Worm (Caenorhabditis elegans) whole organism, L1 larva: ENCODE results near the gene M110.7.

Experiments used
- elt-2 ChIP-seq: sonication (generic microtip); optimal IDR thresholded peaks from 2 replicates; lab custom pipeline; 2016; ENCODE audit warnings: missing genetic modification characterization, mild to moderate bottlenecking, inconsistent platforms, missing compliant biosample characterization, missing genetic modification reagents
- nhr-20 ChIP-seq: sonication (generic microtip); optimal IDR thresholded peaks from 2 replicates; lab custom pipeline; 2016; ENCODE audit warnings: mild to moderate bottlenecking, missing genetic modification characterization, missing compliant biosample characterization
- nhr-237 ChIP-seq: fragments of 150-350 bp; optimal IDR thresholded peaks from 2 replicates; lab custom pipeline; 2014; ENCODE audit warnings: missing biosample characterization, missing genetic modification characterization
- tbx-2 ChIP-seq: sonication (generic microtip); optimal IDR thresholded peaks from 2 replicates; lab custom pipeline; 2016; ENCODE audit warnings: missing genetic modification characterization, missing compliant biosample characterization

DNA sequence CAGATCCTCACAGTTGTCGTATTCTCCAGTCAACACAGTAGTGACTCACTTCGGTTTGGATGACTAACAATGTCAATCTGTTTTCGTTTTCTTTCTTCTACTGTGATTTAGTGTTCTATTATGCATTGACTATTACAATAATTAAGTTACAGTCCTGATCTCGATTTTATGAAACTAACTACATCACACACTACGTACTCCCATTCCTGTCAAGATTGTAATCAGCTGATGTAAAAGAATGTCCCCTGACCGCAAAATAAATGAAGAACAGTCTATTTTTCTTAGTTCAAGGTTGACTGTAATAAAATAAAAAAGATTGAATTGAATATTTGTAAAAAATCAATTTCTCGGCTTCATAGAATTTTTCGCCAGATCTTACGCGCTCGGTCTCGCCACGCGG lies 7.2 kb upstream of the M110.7 start:
- TF ChIP-seq nhr-237 (tag; lab: Kevin White, UChicago) (no peak), tbx-2 (tag; lab: Kevin White, UChicago) (no peak), nhr-20 (tag; lab: Kevin White, UChicago) (peak; percentile 29), elt-2 (tag; lab: Kevin White, UChicago) (no peak)
